Fruit fly (Drosophila melanogaster) whole organism, prepupa: ENCODE results near the gene robl62A.

Experiments
- CG7368 ChIP-seq: fragments of 200-800 bp; sonication (Bioruptor generic); optimal IDR thresholded peaks from 3 replicates; lab custom pipeline; 2016; ENCODE audit warnings: missing biosample characterization, missing genetic modification characterization
- Sox15 ChIP-seq: fragments of 200-800 bp; sonication (Bioruptor generic); optimal IDR thresholded peaks from 3 replicates; lab custom pipeline; 2016; ENCODE audit warnings: missing biosample characterization, missing genetic modification characterization
- fd85E ChIP-seq: fragments of 200-800 bp; sonication (Bioruptor generic); optimal IDR thresholded peaks from 3 replicates; lab custom pipeline; 2016; ENCODE audit warnings: missing biosample characterization, missing genetic modification characterization
- vri ChIP-seq: fragments of 200-800 bp; sonication (Bioruptor generic); optimal IDR thresholded peaks from 3 replicates; lab custom pipeline; 2016; ENCODE audit warnings: missing biosample characterization, mild to moderate bottlenecking, missing genetic modification characterization

DNA sequence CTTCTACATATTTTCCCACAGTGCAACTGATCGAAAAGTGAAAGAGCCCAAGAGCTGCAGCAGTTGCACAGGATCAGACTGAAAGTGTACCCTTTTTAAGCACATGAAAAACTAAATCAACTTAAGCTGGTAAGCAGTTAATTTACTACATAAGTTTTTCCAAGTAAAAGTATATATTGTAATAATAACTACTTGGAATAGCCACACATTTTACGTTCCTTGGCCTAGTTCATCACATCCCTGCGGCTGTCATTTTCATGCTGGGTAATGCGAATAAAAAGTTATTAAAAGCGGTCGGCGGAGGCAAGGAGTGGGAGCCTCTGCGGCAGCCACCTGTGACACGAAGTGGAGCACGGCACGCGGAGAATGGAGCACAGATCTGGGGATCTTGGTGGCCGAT lies 26.5 kb upstream of the robl62A start:
- TF ChIP-seq fd85E (no peak), vri (GFP tag; lab: Kevin White, UChicago) (peak; percentile 2), Sox15 (GFP tag; lab: Kevin White, UChicago) (peak; percentile 9), CG7368 (GFP tag; lab: Kevin White, UChicago) (no peak)
